Worm (Caenorhabditis elegans): ENCODE measurements around the gene R151.8.

The R151.8 gene

DNA sequence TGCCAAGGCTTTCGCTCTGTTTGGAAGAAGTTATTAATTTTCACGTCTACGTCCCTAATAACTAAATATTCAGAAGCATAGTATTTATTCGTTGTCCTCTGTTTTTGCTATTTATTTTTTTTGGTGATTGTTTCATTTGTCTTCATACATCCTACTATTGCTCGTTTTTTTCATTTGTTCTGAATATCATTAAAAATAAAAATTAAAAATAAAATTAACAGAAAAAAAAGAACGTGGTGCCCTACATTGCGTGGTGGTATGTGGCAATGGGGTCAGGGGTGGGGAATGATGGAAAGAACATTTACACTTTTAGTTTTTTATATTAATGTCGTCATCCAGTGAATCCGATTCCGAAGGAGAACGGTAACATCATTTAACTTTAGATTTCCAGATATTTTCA, 11.5 kb upstream of the R151.8 start, which contains the start of gene ztf-31:
Gene ztf-31, plus strand, starts transcription at position 301 of the 400 bp plus-strand sequence.
- TF ChIP-seq him-1 (tag; optimal IDR thresholded peaks at IDR 0.05) = no peak
- no peak for TF ChIP-seq W03F9.2 (tag; optimal IDR thresholded peaks at IDR 0.05)
- no peak for TF ChIP-seq dao-5 (tag; optimal IDR thresholded peaks at IDR 0.05)

DNA sequence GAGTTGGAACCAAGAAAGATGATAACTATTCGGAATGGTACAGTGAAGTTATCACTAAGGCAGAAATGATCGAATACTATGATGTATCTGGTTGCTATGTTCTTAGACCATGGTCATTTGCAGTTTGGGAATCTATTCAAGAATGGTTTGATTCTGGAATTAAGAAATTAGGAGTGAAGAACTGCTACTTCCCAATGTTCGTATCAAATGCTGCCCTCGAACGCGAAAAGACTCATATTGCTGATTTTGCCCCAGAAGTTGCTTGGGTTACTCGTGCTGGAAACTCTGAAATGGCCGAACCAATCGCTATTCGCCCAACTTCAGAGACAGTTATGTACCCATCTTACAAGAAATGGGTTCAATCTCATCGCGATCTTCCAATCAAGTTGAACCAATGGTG, 9.8 kb upstream of the R151.8 start:
- TF ChIP-seq him-1 (tag; optimal IDR thresholded peaks at IDR 0.05) = no peak
- TF ChIP-seq W03F9.2 (tag; optimal IDR thresholded peaks at IDR 0.05) = no peak
- no peak for TF ChIP-seq dao-5 (tag; optimal IDR thresholded peaks at IDR 0.05)

ce11 chrIII:7238727-7239126, 9.1 kb upstream of the R151.8 start, which contains the start of gene pars-1:
pars-1 (plus strand) TSS chrIII:7239027.
- TF ChIP-seq W03F9.2 (tag; optimal IDR thresholded peaks at IDR 0.05) (no peak), dao-5 (tag; optimal IDR thresholded peaks at IDR 0.05) (no peak), him-1 (tag; optimal IDR thresholded peaks at IDR 0.05) (no peak)

DNA sequence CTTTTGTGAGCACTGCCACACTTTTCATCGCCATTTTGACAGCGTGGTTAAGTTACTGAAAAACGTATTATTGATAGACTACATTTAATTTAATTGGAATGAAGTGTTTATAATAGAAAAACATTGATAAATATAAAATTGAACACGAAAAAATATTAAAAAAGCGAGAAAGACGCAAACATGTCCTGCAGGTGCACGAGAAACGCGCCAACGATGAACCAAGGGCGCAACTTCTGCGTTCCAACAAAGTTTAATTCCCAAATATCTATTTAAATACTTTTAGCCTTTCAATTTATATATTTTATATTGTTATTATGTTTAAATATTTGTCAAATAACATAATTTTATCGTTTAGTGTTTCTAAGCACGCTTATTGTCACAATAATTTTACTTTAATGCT, 4.6 kb upstream of the R151.8 start, which contains the start of gene ndus-8:
Gene ndus-8, minus strand, starts transcription at position 55 of the 400 bp plus-strand sequence.
- TF ChIP-seq him-1 (tag; optimal IDR thresholded peaks at IDR 0.05) (no peak), W03F9.2 (tag; optimal IDR thresholded peaks at IDR 0.05) (peak; percentile 88), dao-5 (tag; optimal IDR thresholded peaks at IDR 0.05) (no peak)

DNA sequence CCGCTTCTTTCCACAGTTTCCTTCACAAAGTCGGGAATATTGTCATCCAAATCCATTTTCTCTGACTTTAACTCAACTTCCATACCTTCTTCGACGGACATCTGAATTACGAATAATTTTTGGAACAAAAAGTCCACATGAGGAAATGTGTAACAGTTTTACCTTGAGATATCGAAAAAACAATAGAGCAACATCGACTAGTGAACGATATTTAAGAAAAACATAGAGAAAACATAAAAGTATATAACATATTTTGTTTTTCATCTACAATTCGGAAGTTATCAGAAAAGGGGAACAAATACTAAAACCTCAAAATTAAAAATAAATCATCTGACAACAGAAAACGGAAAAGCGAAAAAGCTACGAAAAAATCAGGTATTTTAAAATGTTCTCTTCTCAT, 3.2 kb upstream of the R151.8 start, which contains the start of gene adr-2:
Gene adr-2, minus strand, starts transcription at position 101 of the 400 bp plus-strand sequence.
- TF ChIP-seq W03F9.2 (tag; optimal IDR thresholded peaks at IDR 0.05) (no peak), dao-5 (tag; optimal IDR thresholded peaks at IDR 0.05) (no peak), him-1 (tag; optimal IDR thresholded peaks at IDR 0.05) (no peak)

DNA sequence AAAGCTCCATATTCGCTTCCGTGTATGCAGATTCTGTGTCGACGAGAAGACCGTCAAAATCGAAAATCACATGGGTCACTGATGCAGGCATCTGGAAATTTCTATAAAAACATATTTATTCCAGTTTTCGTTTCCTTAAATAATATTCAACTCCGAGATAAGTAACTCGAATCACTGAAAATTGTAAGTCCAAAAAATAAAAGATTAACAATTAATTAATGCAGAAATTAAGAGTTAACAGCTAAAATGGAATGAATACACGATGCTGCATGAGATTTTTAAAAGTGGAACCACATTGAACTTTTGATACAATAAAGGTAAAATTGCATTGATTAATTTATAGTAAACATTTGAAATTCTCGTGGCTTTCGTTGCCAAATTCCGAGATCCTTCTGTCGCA, 1.3 kb upstream of the R151.8 start, which contains the start of gene R151.10:
Gene R151.10, minus strand, starts transcription at position 101 of the 400 bp plus-strand sequence.
- TF ChIP-seq dao-5 (tag; optimal IDR thresholded peaks at IDR 0.05) (no peak), W03F9.2 (tag; optimal IDR thresholded peaks at IDR 0.05) (no peak), him-1 (tag; optimal IDR thresholded peaks at IDR 0.05) (no peak)

- no peak for TF ChIP-seq dao-5 (tag; optimal IDR thresholded peaks at IDR 0.05)
- no peak for TF ChIP-seq him-1 (tag; optimal IDR thresholded peaks at IDR 0.05)
- no peak for TF ChIP-seq W03F9.2 (tag; optimal IDR thresholded peaks at IDR 0.05)
These were observed 3.0 kb downstream of the R151.8 start, which contains the start of gene hsp-75 for ce11 chrIII:7226607-7227006. hsp-75 (minus strand) TSS chrIII:7226707.

- TF ChIP-seq him-1 (tag; optimal IDR thresholded peaks at IDR 0.05) (no peak), W03F9.2 (tag; optimal IDR thresholded peaks at IDR 0.05) (no peak), dao-5 (tag; optimal IDR thresholded peaks at IDR 0.05) (no peak)
These were observed 6.6 kb downstream of the R151.8 start, which contains the start of gene der-2 for ce11 chrIII:7223029-7223428. der-2 (minus strand) TSS chrIII:7223129.

DNA sequence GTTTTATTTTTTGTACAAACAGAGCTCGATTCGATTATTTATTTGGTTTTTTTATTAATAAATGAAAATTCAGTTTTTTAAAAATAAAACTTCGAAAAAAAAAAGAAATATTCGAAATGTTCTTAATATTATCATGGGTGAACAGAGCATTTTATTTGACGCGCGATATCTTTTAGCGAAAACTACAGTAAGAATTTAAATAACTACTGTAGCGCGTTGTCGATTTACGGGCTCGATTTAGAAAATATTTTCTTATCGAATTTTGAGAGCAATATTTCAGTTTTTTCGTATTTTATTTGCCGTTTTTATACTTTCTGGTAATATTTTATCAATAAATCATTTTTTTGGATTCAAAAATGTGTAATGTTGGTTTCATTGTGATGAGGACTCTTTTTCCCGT, 8.5 kb downstream of the R151.8 start:
- TF ChIP-seq dao-5 (tag; optimal IDR thresholded peaks at IDR 0.05) = no peak
- no peak for TF ChIP-seq W03F9.2 (tag; optimal IDR thresholded peaks at IDR 0.05)
- TF ChIP-seq him-1 (tag; optimal IDR thresholded peaks at IDR 0.05) = no peak

- no peak for TF ChIP-seq dao-5 (tag; optimal IDR thresholded peaks at IDR 0.05)
These were observed 12.6 kb downstream of the R151.8 start for ce11 chrIII:7216924-7217521.

- TF ChIP-seq dao-5 (tag; optimal IDR thresholded peaks at IDR 0.05) (no peak), him-1 (tag; optimal IDR thresholded peaks at IDR 0.05) (no peak), W03F9.2 (tag; optimal IDR thresholded peaks at IDR 0.05) (no peak)
These were observed 13.4 kb downstream of the R151.8 start, which contains the start of gene R151.1 for ce11 chrIII:7216226-7216625. R151.1 (plus strand) TSS chrIII:7216526.

- TF ChIP-seq W03F9.2 (tag; optimal IDR thresholded peaks at IDR 0.05) (no peak), dao-5 (tag; optimal IDR thresholded peaks at IDR 0.05) (no peak), him-1 (tag; optimal IDR thresholded peaks at IDR 0.05) (no peak)
These were observed 14.1 kb downstream of the R151.8 start for ce11 chrIII:7215532-7215931.

DNA sequence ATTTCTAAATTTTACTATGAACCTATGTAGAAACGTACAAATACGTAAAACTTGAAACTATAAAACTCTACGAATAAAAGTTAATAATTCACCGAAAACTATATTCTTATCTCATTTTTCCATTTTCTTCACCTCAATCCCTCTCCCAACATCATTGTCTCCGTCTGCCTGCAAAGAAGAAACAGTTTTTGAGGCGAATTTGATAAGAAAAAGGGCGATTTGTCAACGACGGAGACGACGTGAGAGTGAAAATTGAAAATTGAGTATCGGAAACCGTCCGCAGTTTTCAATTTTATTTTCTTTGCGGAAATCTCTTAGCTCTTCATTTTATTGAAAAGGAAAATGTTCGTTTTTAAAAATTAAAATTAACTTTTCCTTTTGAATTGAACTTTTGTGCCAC, 17.6 kb downstream of the R151.8 start:
- TF ChIP-seq W03F9.2 (tag; optimal IDR thresholded peaks at IDR 0.05) (no peak), him-1 (tag; optimal IDR thresholded peaks at IDR 0.05) (no peak), dao-5 (tag; optimal IDR thresholded peaks at IDR 0.05) (no peak)

- TF ChIP-seq him-1 (tag; optimal IDR thresholded peaks at IDR 0.05) (no peak), dao-5 (tag; optimal IDR thresholded peaks at IDR 0.05) (no peak), W03F9.2 (tag; optimal IDR thresholded peaks at IDR 0.05) (no peak)
These were observed 19.1 kb downstream of the R151.8 start for ce11 chrIII:7210486-7210885.

DNA sequence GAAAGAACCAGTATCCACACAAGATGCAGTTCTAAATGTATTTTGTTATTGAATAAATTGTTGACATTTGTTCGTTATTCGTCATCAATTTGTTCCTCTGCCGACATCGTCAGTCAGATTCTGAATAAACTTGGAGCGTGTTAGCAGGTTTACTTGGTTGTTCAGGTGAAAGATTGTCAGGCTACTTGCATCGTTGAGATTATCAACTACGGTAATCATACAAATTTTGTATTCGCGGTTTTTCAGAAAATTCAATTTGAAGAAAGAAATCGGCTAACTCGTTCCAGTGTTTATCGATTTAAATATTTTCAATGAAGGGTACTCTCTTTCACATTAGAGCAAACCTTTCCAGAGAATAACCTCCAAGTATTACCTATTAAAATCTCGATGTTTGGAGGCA, 19.9 kb downstream of the R151.8 start, which contains the start of gene R151.2:
Gene R151.2, plus strand, starts transcription at position 247 of the 400 bp plus-strand sequence.
- no peak for TF ChIP-seq dao-5 (tag; optimal IDR thresholded peaks at IDR 0.05)
- TF ChIP-seq him-1 (tag; optimal IDR thresholded peaks at IDR 0.05) = no peak
- no peak for TF ChIP-seq W03F9.2 (tag; optimal IDR thresholded peaks at IDR 0.05)
